Fruit fly (Drosophila melanogaster): Measurements from ENCODE around the gene rdgA.

Gene rdgA

DNA sequence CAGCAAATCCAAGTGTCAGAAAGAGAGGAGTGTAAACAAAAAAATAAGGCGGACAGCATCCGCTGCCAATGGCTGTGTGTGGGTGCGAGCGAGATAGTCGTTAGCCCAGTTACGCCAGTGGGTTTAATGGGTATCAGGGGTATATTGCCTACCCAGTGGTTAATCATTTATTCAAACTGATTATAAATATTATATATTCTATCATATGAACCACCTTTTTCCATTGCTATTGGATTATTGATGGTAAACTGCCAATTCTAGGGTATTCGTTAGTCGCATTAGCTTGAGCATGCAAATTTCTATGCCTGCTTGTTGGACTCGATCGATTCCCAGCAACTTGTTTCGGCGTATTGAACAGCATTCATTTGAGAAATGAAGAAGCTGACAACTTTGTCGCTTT is 10.8 kb upstream of the rdgA start:
- TF ChIP-seq Neu2 (GFP tag; optimal IDR thresholded peaks at IDR 0.05; ENCODE audit: borderline replicate concordance) (no peak), Camta (GFP tag; optimal IDR thresholded peaks at IDR 0.05) (peak; percentile 72), CG8478 (optimal IDR thresholded peaks at IDR 0.05) (no peak), wor (GFP tag; IDR thresholded peaks at IDR 0.05) (peak; percentile 90), dpn (GFP tag; optimal IDR thresholded peaks at IDR 0.05) (peak; percentile 79 to 96), Dfd (GFP tag; optimal IDR thresholded peaks at IDR 0.05) (no peak), CG3065 (GFP tag; optimal IDR thresholded peaks at IDR 0.05) (peak; percentile 70), CG16813 (GFP tag; IDR thresholded peaks at IDR 0.05; ENCODE audit: partially characterized antibody) (no peak), Dek (tag; optimal IDR thresholded peaks at IDR 0.05) (peak; percentile 93), ftz-f1 (GFP tag; optimal IDR thresholded peaks at IDR 0.05) (peak; percentile 21), bcd (GFP tag; optimal IDR thresholded peaks at IDR 0.05) (peak; percentile 93), CG7372 (GFP tag; IDR thresholded peaks at IDR 0.05) (peak; percentile 94), kah (GFP tag; optimal IDR thresholded peaks at IDR 0.05) (peak; percentile 90), Opbp (GFP tag; IDR thresholded peaks at IDR 0.05; ENCODE audit: partially characterized antibody) (no peak), CG8290 (GFP tag; optimal IDR thresholded peaks at IDR 0.05) (peak; percentile 69), CG8290 (tag; optimal IDR thresholded peaks at IDR 0.05) (peak; percentile 19 to 98), CG8944 (GFP tag; optimal IDR thresholded peaks at IDR 0.05) (peak; percentile 43), Pdp1 (GFP tag; optimal IDR thresholded peaks at IDR 0.05) (peak; percentile 85), rib (GFP tag; IDR thresholded peaks at IDR 0.05) (peak; percentile 94), Meics (GFP tag; optimal IDR thresholded peaks at IDR 0.05) (peak; percentile 94), CG30403 (GFP tag; optimal IDR thresholded peaks at IDR 0.05) (peak; percentile 94), zfh2 (GFP tag; optimal IDR thresholded peaks at IDR 0.05) (peak; percentile 63), CG9215 (GFP tag; IDR thresholded peaks at IDR 0.05) (peak; percentile 89), cato (GFP tag; optimal IDR thresholded peaks at IDR 0.05; ENCODE audit: borderline replicate concordance) (peak; percentile 89), Aef1 (GFP tag; IDR thresholded peaks at IDR 0.05) (peak; percentile 95), C15 (GFP tag; IDR thresholded peaks at IDR 0.05) (peak; percentile 91), dati (GFP tag; IDR thresholded peaks at IDR 0.05) (peak; percentile 90), lilli (GFP tag; optimal IDR thresholded peaks at IDR 0.05) (peak; percentile 91), pho (GFP tag; optimal IDR thresholded peaks at IDR 0.05) (peak; percentile 63), Doc2 (GFP tag; IDR thresholded peaks at IDR 0.05) (peak; percentile 84), Fer1 (GFP tag; optimal IDR thresholded peaks at IDR 0.05) (peak; percentile 92), CG1233 (GFP tag; optimal IDR thresholded peaks at IDR 0.05) (peak; percentile 91), CG8924 (tag; optimal IDR thresholded peaks at IDR 0.05) (peak; percentile 95), CG8281 (tag; optimal IDR thresholded peaks at IDR 0.05) (peak; percentile 82), Fer3 (tag; optimal IDR thresholded peaks at IDR 0.05) (peak; percentile 94), Poxn (GFP tag; IDR thresholded peaks at IDR 0.05) (peak; percentile 78), btn (GFP tag; optimal IDR thresholded peaks at IDR 0.05) (peak; percentile 15), CG1647 (GFP tag; optimal IDR thresholded peaks at IDR 0.05) (peak; percentile 79), Ravus (GFP tag; IDR thresholded peaks at IDR 0.05) (peak; percentile 90), Lim3 (GFP tag; IDR thresholded peaks at IDR 0.05) (peak; percentile 91), CG15601 (tag; optimal IDR thresholded peaks at IDR 0.05) (peak; percentile 89), her (GFP tag; optimal IDR thresholded peaks at IDR 0.05) (peak; percentile 32), Vsx1 (GFP tag; optimal IDR thresholded peaks at IDR 0.05) (peak; percentile 77), gem (tag; optimal IDR thresholded peaks at IDR 0.05) (peak; percentile 96), peb (GFP tag; IDR thresholded peaks at IDR 0.05) (peak; percentile 89), gt (GFP tag; IDR thresholded peaks at IDR 0.05) (peak; percentile 88), Dp (GFP tag; optimal IDR thresholded peaks at IDR 0.05) (no peak), disco-r (GFP tag; optimal IDR thresholded peaks at IDR 0.05) (no peak), Dbx (GFP tag; IDR thresholded peaks at IDR 0.05) (peak; percentile 96), jumu (GFP tag; optimal IDR thresholded peaks at IDR 0.05) (peak; percentile 20), trh (GFP tag; optimal IDR thresholded peaks at IDR 0.05) (peak; percentile 92), CG9797 (GFP tag; optimal IDR thresholded peaks at IDR 0.05) (no peak), CG10366 (GFP tag; IDR thresholded peaks at IDR 0.05) (peak; percentile 96)

Measured in whole organism, embryonic.